Worm (Caenorhabditis elegans): ENCODE results near the gene dlc-5.

DNA sequence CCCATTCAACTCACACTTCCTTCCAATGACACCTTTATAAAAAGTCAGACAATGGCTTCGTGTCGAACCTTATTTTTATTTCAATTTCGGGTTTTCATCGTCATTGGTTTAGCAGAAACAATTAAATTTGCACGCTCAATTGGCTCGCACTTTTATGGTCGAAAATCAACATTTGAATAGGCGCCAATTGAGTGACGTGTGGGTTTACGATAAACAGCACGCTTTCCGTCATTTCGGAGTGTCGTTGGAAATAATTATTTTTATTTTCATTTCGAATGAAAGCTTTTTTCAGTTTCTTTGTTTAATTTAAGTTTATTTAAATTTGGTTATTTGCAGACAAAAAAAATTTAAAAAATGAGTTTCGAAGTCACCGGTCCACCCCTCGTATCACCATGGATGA lies 22.9 kb upstream of the dlc-5 start, which contains the start of gene exos-2:
- TF ChIP-seq snpc-4 (tag; optimal IDR thresholded peaks at IDR 0.05) (peak; percentile 11), ztf-1 (GFP tag; conservative IDR thresholded peaks at IDR 0.05) (no peak)
